ENCODE assay signal across 1 fruit fly cellular context in the genomic region with DNA sequence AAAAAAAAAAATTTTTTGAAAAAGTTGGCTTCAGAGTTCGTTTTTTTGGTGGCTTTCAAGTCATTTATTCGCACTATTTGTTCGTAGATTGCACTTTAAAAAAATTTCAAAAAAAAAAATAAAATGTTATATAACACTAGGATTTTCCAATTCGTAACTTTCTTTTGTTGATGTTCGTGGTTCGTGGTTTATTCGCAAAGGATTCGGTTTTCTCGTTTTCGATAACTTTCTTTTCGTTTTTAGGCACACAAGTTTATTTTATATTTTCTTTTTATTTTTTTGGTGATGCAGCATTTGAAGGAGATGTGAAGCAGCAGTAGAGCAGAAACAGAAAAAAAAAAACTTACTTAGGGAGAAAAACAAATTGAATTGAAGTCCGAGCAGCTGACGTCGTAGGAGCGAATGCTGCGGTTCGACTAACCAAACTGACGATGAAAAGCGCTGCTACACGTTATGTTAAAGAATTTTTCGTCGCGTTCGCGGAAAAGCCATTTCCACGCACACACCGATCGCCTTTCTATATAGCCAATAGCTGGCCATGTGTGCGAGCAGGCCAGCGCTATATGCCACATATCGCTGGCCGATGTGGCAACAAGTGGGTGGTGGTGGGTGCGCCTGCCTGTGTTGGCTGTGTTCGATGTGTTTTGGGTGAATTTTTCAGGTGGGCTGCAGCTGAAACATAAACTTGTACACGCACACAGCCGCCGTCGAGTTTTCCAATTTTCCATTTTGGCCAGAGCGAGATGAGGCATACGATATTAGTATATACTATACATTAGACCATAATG.
TF ChIP-seq lines count a peak whose summit lies in the region.

A gene (minus strand): TSS at position 508 of the 788 bp plus-strand sequence.

TF ChIP-seq in whole organism, embryonic, 481 proteins besides CTCF, POLR2A, EP300 and RAD21 (continued from another document):
- TF ChIP-seq CG10543 (GFP tag; optimal IDR thresholded peaks at IDR 0.05; lab: Kevin White, UChicago) (peak; percentile 17), dati (GFP tag; IDR thresholded peaks at IDR 0.05; lab: Robert Waterston, UW) (no peak), Hmx (GFP tag; optimal IDR thresholded peaks at IDR 0.05; lab: Kevin White, UChicago) (no peak), Antp (GFP tag; optimal IDR thresholded peaks at IDR 0.05; lab: Kevin White, UChicago) (no peak)
